Fruit fly (Drosophila melanogaster): ENCODE data around the gene Alp5.

- no peak for TF ChIP-seq Hr78 (GFP tag; optimal IDR thresholded peaks at IDR 0.05)
- no peak for TF ChIP-seq CG32264 (GFP tag; optimal IDR thresholded peaks at IDR 0.05)
- no peak for TF ChIP-seq foxo (GFP tag; optimal IDR thresholded peaks at IDR 0.05)
- no peak for TF ChIP-seq usp (GFP tag; optimal IDR thresholded peaks at IDR 0.05)
- TF ChIP-seq Jra (GFP tag; optimal IDR thresholded peaks at IDR 0.05): no peak
- no peak for TF ChIP-seq Sp1 (GFP tag; optimal IDR thresholded peaks at IDR 0.05)
- no peak for TF ChIP-seq HLH106 (tag; optimal IDR thresholded peaks at IDR 0.05)
- no peak for TF ChIP-seq Hr83 (GFP tag; optimal IDR thresholded peaks at IDR 0.05; ENCODE audit: poor library complexity, severe bottlenecking)
- TF ChIP-seq dmrt93B (GFP tag; optimal IDR thresholded peaks at IDR 0.05): no peak
- no peak for TF ChIP-seq ey (GFP tag; optimal IDR thresholded peaks at IDR 0.05)
These were observed 50.7 kb downstream of the Alp5 start for dm6 chr3R:20955932-20956636.
